Worm (Caenorhabditis elegans): Measurements from ENCODE around the gene ttr-8.

DNA sequence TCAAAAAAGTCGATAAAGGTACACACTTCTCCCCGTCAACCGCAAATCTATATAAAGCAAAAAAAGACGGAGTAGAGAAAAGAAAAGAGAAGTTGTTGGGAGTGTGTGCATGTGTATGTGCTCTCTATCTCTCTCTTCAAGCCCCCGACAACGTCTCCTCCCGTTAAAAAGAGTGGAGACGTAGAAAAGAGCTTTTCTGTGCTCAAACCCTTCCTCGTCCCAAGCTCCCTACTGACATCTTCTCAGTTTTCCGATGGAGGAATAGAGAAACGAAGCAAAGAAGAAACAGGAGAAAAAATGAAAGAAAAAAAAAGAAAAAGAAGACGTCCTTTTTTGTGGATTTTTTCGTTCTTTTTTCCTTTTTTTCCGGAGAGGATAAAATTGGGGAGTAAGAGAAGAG is 15.4 kb upstream of the ttr-8 start:
- no peak for TF ChIP-seq nhr-77 (tag; optimal IDR thresholded peaks at IDR 0.05)
- no peak for TF ChIP-seq dmd-9 (GFP tag; IDR thresholded peaks at IDR 0.05)
- TF ChIP-seq snpc-4 (tag; optimal IDR thresholded peaks at IDR 0.05): no peak
- no peak for TF ChIP-seq zag-1 (tag; optimal IDR thresholded peaks at IDR 0.05)
- TF ChIP-seq gei-8 (GFP tag; optimal IDR thresholded peaks at IDR 0.05): no peak
- TF ChIP-seq lin-39 (tag; optimal IDR thresholded peaks at IDR 0.05): no peak
- no peak for TF ChIP-seq spr-1 (tag; optimal IDR thresholded peaks at IDR 0.05)
- TF ChIP-seq nhr-76 (tag; optimal IDR thresholded peaks at IDR 0.05): no peak
- no peak for TF ChIP-seq jun-1 (tag; optimal IDR thresholded peaks at IDR 0.05)
